Fruit fly (Drosophila melanogaster): ENCODE measurements around the gene pum.

Gene pum

dm6 chr3R:9085306-9085705, 152.2 kb downstream of the pum start (continued):
- TF ChIP-seq nmo (GFP tag; optimal IDR thresholded peaks at IDR 0.05) (peak; percentile 7), sim (GFP tag; IDR thresholded peaks at IDR 0.05) (no peak), Fer3 (tag; optimal IDR thresholded peaks at IDR 0.05) (peak; percentile 2), dmrt99B (tag; optimal IDR thresholded peaks at IDR 0.05) (peak; percentile 45), lilli (GFP tag; optimal IDR thresholded peaks at IDR 0.05) (peak; percentile 43), Gsc (GFP tag; IDR thresholded peaks at IDR 0.05) (no peak), stc (GFP tag; IDR thresholded peaks at IDR 0.05) (no peak), repo (GFP tag; optimal IDR thresholded peaks at IDR 0.05) (no peak), Dfd (GFP tag; optimal IDR thresholded peaks at IDR 0.05) (no peak), slp2 (GFP tag; optimal IDR thresholded peaks at IDR 0.05) (peak; percentile 15), Bdp1 (GFP tag; optimal IDR thresholded peaks at IDR 0.05) (no peak), unpg (GFP tag; optimal IDR thresholded peaks at IDR 0.05) (peak; percentile 19), sc (optimal IDR thresholded peaks at IDR 0.05) (no peak), sc (GFP tag; optimal IDR thresholded peaks at IDR 0.05) (no peak), wdn (GFP tag; IDR thresholded peaks at IDR 0.05) (no peak), CG2889 (GFP tag; IDR thresholded peaks at IDR 0.05) (no peak), crc (GFP tag; optimal IDR thresholded peaks at IDR 0.05) (no peak), CG12219 (GFP tag; optimal IDR thresholded peaks at IDR 0.05) (peak; percentile 31), inv (GFP tag; IDR thresholded peaks at IDR 0.05; ENCODE audit: partially characterized antibody) (no peak), Taf1 (GFP tag; IDR thresholded peaks at IDR 0.05) (no peak), bcd (GFP tag; optimal IDR thresholded peaks at IDR 0.05) (no peak), CG14014 (GFP tag; IDR thresholded peaks at IDR 0.05) (no peak), esg (GFP tag; conservative IDR thresholded peaks at IDR 0.05) (peak; percentile 41; the same call in 1 of the 2 replicates), CG9876 (GFP tag; optimal IDR thresholded peaks at IDR 0.05) (no peak), Atf-2 (GFP tag; optimal IDR thresholded peaks at IDR 0.05) (no peak), Fer2 (tag; optimal IDR thresholded peaks at IDR 0.05) (no peak), gem (tag; optimal IDR thresholded peaks at IDR 0.05) (peak; percentile 52), dpn (GFP tag; optimal IDR thresholded peaks at IDR 0.05) (peak in 1 of 2 experiments; percentile 13), Side (GFP tag; optimal IDR thresholded peaks at IDR 0.05) (no peak), fd64A (GFP tag; optimal IDR thresholded peaks at IDR 0.05) (no peak), CG16863 (GFP tag; optimal IDR thresholded peaks at IDR 0.05) (no peak), oc (tag; optimal IDR thresholded peaks at IDR 0.05) (no peak), MESR4 (GFP tag; optimal IDR thresholded peaks at IDR 0.05) (no peak), CkIIα-i1 (GFP tag; IDR thresholded peaks at IDR 0.05) (no peak), zf30C (GFP tag; optimal IDR thresholded peaks at IDR 0.05) (peak; percentile 37), Fer1 (GFP tag; optimal IDR thresholded peaks at IDR 0.05) (peak; percentile 49), CG17612 (GFP tag; IDR thresholded peaks at IDR 0.05) (no peak), corto (GFP tag; optimal IDR thresholded peaks at IDR 0.05) (no peak), lmd (GFP tag; IDR thresholded peaks at IDR 0.05) (peak; percentile 25; the same call in 1 of the 2 replicates), Elba2 (GFP tag; optimal IDR thresholded peaks at IDR 0.05) (no peak), hkb (optimal IDR thresholded peaks at IDR 0.05) (no peak), hkb (GFP tag; IDR thresholded peaks at IDR 0.05) (peak; percentile 30; the same call in 1 of the 2 replicates), CG8290 (GFP tag; optimal IDR thresholded peaks at IDR 0.05) (no peak), CG8290 (tag; optimal IDR thresholded peaks at IDR 0.05) (no peak), CG17186 (GFP tag; optimal IDR thresholded peaks at IDR 0.05) (no peak), CG13775 (GFP tag; optimal IDR thresholded peaks at IDR 0.05) (no peak), tin (GFP tag; optimal IDR thresholded peaks at IDR 0.05) (peak; percentile 41), Meics (GFP tag; optimal IDR thresholded peaks at IDR 0.05) (peak; percentile 43), CG10147 (GFP tag; optimal IDR thresholded peaks at IDR 0.05) (peak; percentile 8), caup (GFP tag; optimal IDR thresholded peaks at IDR 0.05; ENCODE audit: severe bottlenecking) (peak; percentile 8), CG3847 (GFP tag; IDR thresholded peaks at IDR 0.05) (no peak), ttk (GFP tag; IDR thresholded peaks at IDR 0.05) (0 out of 2 replicates have a peak, but pooled peaks have one; percentile 13), ranshi (GFP tag; IDR thresholded peaks at IDR 0.05) (0 out of 2 replicates have a peak, but pooled peaks have one; percentile 31)
